Worm (Caenorhabditis elegans): ENCODE data around the gene T13F2.2.

Gene T13F2.2

ce11 chrIV:9761751-9762150 lies 35.4 kb downstream of the T13F2.2 start:
- TF ChIP-seq hnd-1 (tag; optimal IDR thresholded peaks at IDR 0.05) (no peak), hmg-4 (GFP tag; optimal IDR thresholded peaks at IDR 0.05) (no peak), sea-1 (GFP tag; conservative IDR thresholded peaks at IDR 0.05) (no peak), tbx-37 (GFP tag; conservative IDR thresholded peaks at IDR 0.05) (no peak), hmbx-1 (tag; optimal IDR thresholded peaks at IDR 0.05) (no peak), scrt-1 (GFP tag; IDR thresholded peaks at IDR 0.05) (no peak), aly-1 (tag; optimal IDR thresholded peaks at IDR 0.05) (no peak), F13C5.2 (tag; optimal IDR thresholded peaks at IDR 0.05) (no peak), flt-1 (GFP tag; IDR thresholded peaks at IDR 0.05) (no peak), ama-1 (optimal IDR thresholded peaks at IDR 0.05) (no peak), B0310.2 (tag; optimal IDR thresholded peaks at IDR 0.05) (no peak)

ce11 chrIV:9757425-9757740 lies 39.8 kb downstream of the T13F2.2 start, which contains the start of gene nhr-97:
nhr-97 (plus strand) TSS chrIV:9757641.
- no peak for TF ChIP-seq ceh-13 (GFP tag; optimal IDR thresholded peaks at IDR 0.05)
- TF ChIP-seq tbx-11 (GFP tag; IDR thresholded peaks at IDR 0.05), result no peak
- no peak for TF ChIP-seq flt-1 (GFP tag; IDR thresholded peaks at IDR 0.05)
- TF ChIP-seq ets-7 (tag; optimal IDR thresholded peaks at IDR 0.05), result no peak
- no peak for TF ChIP-seq sea-1 (GFP tag; conservative IDR thresholded peaks at IDR 0.05)
- TF ChIP-seq ama-1 (optimal IDR thresholded peaks at IDR 0.05), result no peak
- TF ChIP-seq tbx-37 (GFP tag; conservative IDR thresholded peaks at IDR 0.05), result no peak
- TF ChIP-seq aly-1 (tag; optimal IDR thresholded peaks at IDR 0.05), result no peak
- no peak for TF ChIP-seq scrt-1 (GFP tag; IDR thresholded peaks at IDR 0.05)

ce11 chrIV:9756647-9757424 lies 40.3 kb downstream of the T13F2.2 start:
- TF ChIP-seq tbx-11 (GFP tag; IDR thresholded peaks at IDR 0.05) (no peak), tra-4 (tag; optimal IDR thresholded peaks at IDR 0.05) (no peak), ama-1 (optimal IDR thresholded peaks at IDR 0.05) (no peak), scrt-1 (GFP tag; IDR thresholded peaks at IDR 0.05) (no peak), pes-1 (GFP tag; IDR thresholded peaks at IDR 0.05) (no peak), ceh-13 (GFP tag; optimal IDR thresholded peaks at IDR 0.05) (no peak), aly-1 (tag; optimal IDR thresholded peaks at IDR 0.05) (no peak), flt-1 (GFP tag; IDR thresholded peaks at IDR 0.05) (no peak), hmg-4 (GFP tag; optimal IDR thresholded peaks at IDR 0.05) (no peak), tbx-37 (GFP tag; conservative IDR thresholded peaks at IDR 0.05) (no peak), B0310.2 (tag; optimal IDR thresholded peaks at IDR 0.05) (no peak), sea-1 (GFP tag; conservative IDR thresholded peaks at IDR 0.05) (no peak), ceh-36 (tag; optimal IDR thresholded peaks at IDR 0.05) (no peak), hmbx-1 (tag; optimal IDR thresholded peaks at IDR 0.05) (no peak)

- TF ChIP-seq aly-1 (tag; optimal IDR thresholded peaks at IDR 0.05) (no peak), ama-1 (optimal IDR thresholded peaks at IDR 0.05) (no peak), ceh-13 (GFP tag; optimal IDR thresholded peaks at IDR 0.05) (no peak), tra-4 (tag; optimal IDR thresholded peaks at IDR 0.05) (no peak), sea-1 (GFP tag; conservative IDR thresholded peaks at IDR 0.05) (no peak), tbx-37 (GFP tag; conservative IDR thresholded peaks at IDR 0.05) (no peak), hmg-4 (GFP tag; optimal IDR thresholded peaks at IDR 0.05) (no peak), scrt-1 (GFP tag; IDR thresholded peaks at IDR 0.05) (no peak), tbx-11 (GFP tag; IDR thresholded peaks at IDR 0.05) (no peak), F13C5.2 (tag; optimal IDR thresholded peaks at IDR 0.05) (no peak)
These were observed 41.4 kb downstream of the T13F2.2 start for ce11 chrIV:9755713-9756112.

ce11 chrIV:9748342-9748741 lies 48.8 kb downstream of the T13F2.2 start, which contains the start of gene C28D4.8:
C28D4.8 (minus strand) TSS chrIV:9748442.
- TF ChIP-seq hmg-4 (GFP tag; optimal IDR thresholded peaks at IDR 0.05) (no peak), hnd-1 (tag; optimal IDR thresholded peaks at IDR 0.05) (no peak), F13C5.2 (tag; optimal IDR thresholded peaks at IDR 0.05) (no peak), ceh-36 (tag; optimal IDR thresholded peaks at IDR 0.05) (no peak), hmbx-1 (tag; optimal IDR thresholded peaks at IDR 0.05) (no peak), scrt-1 (GFP tag; IDR thresholded peaks at IDR 0.05) (no peak), ama-1 (optimal IDR thresholded peaks at IDR 0.05) (no peak), tbx-37 (GFP tag; conservative IDR thresholded peaks at IDR 0.05) (no peak), aly-1 (tag; optimal IDR thresholded peaks at IDR 0.05) (no peak), tbx-11 (GFP tag; IDR thresholded peaks at IDR 0.05) (no peak), ceh-13 (GFP tag; optimal IDR thresholded peaks at IDR 0.05) (no peak), tra-4 (tag; optimal IDR thresholded peaks at IDR 0.05) (no peak), flt-1 (GFP tag; IDR thresholded peaks at IDR 0.05) (no peak), B0310.2 (tag; optimal IDR thresholded peaks at IDR 0.05) (no peak), pes-1 (GFP tag; IDR thresholded peaks at IDR 0.05) (no peak), ets-7 (tag; optimal IDR thresholded peaks at IDR 0.05) (no peak), sea-1 (GFP tag; conservative IDR thresholded peaks at IDR 0.05) (no peak)

- TF ChIP-seq tbx-37 (GFP tag; conservative IDR thresholded peaks at IDR 0.05) (no peak), B0310.2 (tag; optimal IDR thresholded peaks at IDR 0.05) (no peak), hmbx-1 (tag; optimal IDR thresholded peaks at IDR 0.05) (no peak), tra-4 (tag; optimal IDR thresholded peaks at IDR 0.05) (no peak)
These were observed 50.4 kb downstream of the T13F2.2 start, which contains the start of gene C28D4.5 for ce11 chrIV:9746762-9747161. C28D4.5 (minus strand) TSS chrIV:9746862.

Data from whole organism, early embryonic.